Worm (Caenorhabditis elegans) whole organism, L4/young adult: ENCODE results near the gene pgap-3.
"Not testable (repeated sequence)": the region's sequence is repeated elsewhere in the genome, so short reads cannot be mapped to it uniquely, and the experiment has no call there.

Experiments
- W03F9.2 ChIP-seq: fragments of 150-350 bp; optimal IDR thresholded peaks from 2 replicates; lab custom pipeline; 2014; ENCODE audit warnings: missing biosample characterization, missing genetic modification characterization
- dao-5 ChIP-seq: sonication (generic microtip); optimal IDR thresholded peaks from 2 replicates; lab custom pipeline; 2016; ENCODE audit warnings: missing genotype, missing genetic modification characterization, moderate library complexity, missing compliant biosample characterization
- him-1 ChIP-seq: sonication (generic microtip); optimal IDR thresholded peaks from 2 replicates; lab custom pipeline; 2016; ENCODE audit warnings: missing genotype, missing genetic modification reagents, missing genetic modification characterization, missing compliant biosample characterization

The pgap-3 gene

ce11 chrV:6038405-6039151 lies 9.1 kb downstream of the pgap-3 start, which contains the start of gene F29G9.1:
Gene F29G9.1, plus strand, starts transcription at chrV:6039101.
- TF ChIP-seq him-1, dao-5, W03F9.2 (tag; lab: Kevin White, UChicago): not testable (repeated sequence)

DNA sequence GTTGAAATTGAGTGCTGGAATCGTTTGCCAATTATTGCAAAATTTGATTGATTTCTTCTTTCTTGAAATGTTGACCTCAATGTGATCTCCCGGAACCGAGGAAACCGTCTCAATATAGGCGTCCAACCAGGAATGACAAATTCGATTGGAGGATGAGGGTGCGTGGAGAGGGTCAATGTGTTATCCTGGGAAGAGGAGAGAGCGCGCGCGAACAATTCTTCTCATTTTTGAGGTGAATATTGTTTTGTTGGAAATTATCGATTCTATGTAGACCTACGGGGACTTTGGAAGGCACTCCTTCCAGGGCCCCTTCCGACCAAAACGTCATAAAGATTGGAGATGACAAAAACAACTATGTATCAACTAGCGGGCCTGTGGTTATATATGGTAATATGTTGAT lies 11.2 kb downstream of the pgap-3 start:
- TF ChIP-seq W03F9.2 (tag; lab: Kevin White, UChicago) (no peak), dao-5 (tag; lab: Kevin White, UChicago) (no peak), him-1 (tag; lab: Kevin White, UChicago) (no peak)

DNA sequence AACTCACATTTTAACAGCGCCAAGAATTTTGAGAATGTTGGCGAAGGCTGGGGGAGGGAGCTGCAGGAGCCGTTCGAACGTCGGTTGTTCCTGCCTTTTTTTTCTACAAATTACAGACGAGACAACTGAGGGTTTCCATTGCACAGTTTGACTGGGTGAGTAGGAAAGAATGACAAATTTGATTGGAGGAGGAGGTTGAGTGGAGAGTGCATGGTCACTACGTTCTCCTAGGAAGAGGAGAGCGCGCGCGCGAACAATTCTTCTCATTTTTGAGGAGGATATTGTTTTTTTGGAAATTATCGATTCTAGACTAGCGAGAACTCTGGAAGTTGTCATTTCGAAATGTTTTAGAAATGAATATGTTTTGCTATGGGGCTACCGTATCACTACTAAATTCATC lies 13.0 kb downstream of the pgap-3 start, which contains the start of gene dhs-17:
Gene dhs-17 (minus strand): TSS at position 101 of the 400 bp plus-strand sequence.
- no peak for TF ChIP-seq dao-5 (tag; lab: Kevin White, UChicago)
- TF ChIP-seq W03F9.2 (tag; lab: Kevin White, UChicago): no peak
- no peak for TF ChIP-seq him-1 (tag; lab: Kevin White, UChicago)

ce11 chrV:6033512-6033911 lies 14.2 kb downstream of the pgap-3 start:
- TF ChIP-seq him-1 (tag; lab: Kevin White, UChicago): no peak
- TF ChIP-seq dao-5 (tag; lab: Kevin White, UChicago): no peak
- no peak for TF ChIP-seq W03F9.2 (tag; lab: Kevin White, UChicago)

- TF ChIP-seq him-1 (tag; lab: Kevin White, UChicago): no peak
- no peak for TF ChIP-seq W03F9.2 (tag; lab: Kevin White, UChicago)
- no peak for TF ChIP-seq dao-5 (tag; lab: Kevin White, UChicago)
Measured at ce11 chrV:6031585-6031984, 16.1 kb downstream of the pgap-3 start.

ce11 chrV:6030559-6030975 lies 17.2 kb downstream of the pgap-3 start:
- no peak for TF ChIP-seq dao-5 (tag; lab: Kevin White, UChicago)
- TF ChIP-seq W03F9.2 (tag; lab: Kevin White, UChicago): no peak
- TF ChIP-seq him-1 (tag; lab: Kevin White, UChicago): peak; percentile 48

DNA sequence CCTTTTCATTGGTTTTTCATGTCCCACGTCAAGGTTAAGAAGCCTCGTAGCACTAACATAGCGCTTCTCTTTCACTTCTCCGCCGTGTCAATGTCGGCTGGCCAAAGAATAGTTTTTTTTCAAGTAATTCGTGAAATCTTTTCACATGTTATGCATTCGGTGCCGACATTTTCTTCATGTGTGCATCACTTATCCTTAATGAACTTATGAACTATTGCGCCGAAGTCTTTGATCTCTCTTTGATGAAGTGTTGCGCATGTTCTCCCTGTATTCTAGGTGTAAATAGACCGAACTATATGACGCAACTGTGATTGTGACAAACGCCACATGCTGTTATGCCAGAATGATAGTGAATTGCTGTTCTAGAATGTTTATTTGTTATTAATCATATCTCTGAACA lies 25.6 kb downstream of the pgap-3 start:
- TF ChIP-seq him-1 (tag; lab: Kevin White, UChicago): no peak
- TF ChIP-seq W03F9.2 (tag; lab: Kevin White, UChicago): no peak
- no peak for TF ChIP-seq dao-5 (tag; lab: Kevin White, UChicago)

- TF ChIP-seq him-1 (tag; lab: Kevin White, UChicago): no peak
- TF ChIP-seq dao-5 (tag; lab: Kevin White, UChicago): no peak
- no peak for TF ChIP-seq W03F9.2 (tag; lab: Kevin White, UChicago)
Measured at ce11 chrV:6018944-6019450, 28.7 kb downstream of the pgap-3 start, which contains the start of gene picc-1. Gene picc-1, plus strand, starts transcription at chrV:6018994.

- TF ChIP-seq dao-5 (tag; lab: Kevin White, UChicago) (no peak), W03F9.2 (tag; lab: Kevin White, UChicago) (peak; percentile 90), him-1 (tag; lab: Kevin White, UChicago) (no peak)
Measured at ce11 chrV:6017630-6018029, 30.1 kb downstream of the pgap-3 start, which contains the start of the genes rpt-2 and aps-1. Gene rpt-2, minus strand, starts transcription at chrV:6017669. Gene aps-1, plus strand, starts transcription at chrV:6017970.

ce11 chrV:6016097-6016496 lies 31.6 kb downstream of the pgap-3 start:
- no peak for TF ChIP-seq W03F9.2 (tag; lab: Kevin White, UChicago)
- TF ChIP-seq dao-5 (tag; lab: Kevin White, UChicago): no peak
- TF ChIP-seq him-1 (tag; lab: Kevin White, UChicago): no peak

ce11 chrV:6015546-6016089 lies 32.1 kb downstream of the pgap-3 start:
- no peak for TF ChIP-seq him-1 (tag; lab: Kevin White, UChicago)
- TF ChIP-seq dao-5 (tag; lab: Kevin White, UChicago): no peak
- no peak for TF ChIP-seq W03F9.2 (tag; lab: Kevin White, UChicago)

ce11 chrV:6012401-6012800 lies 35.3 kb downstream of the pgap-3 start:
- no peak for TF ChIP-seq dao-5 (tag; lab: Kevin White, UChicago)
- no peak for TF ChIP-seq him-1 (tag; lab: Kevin White, UChicago)
- TF ChIP-seq W03F9.2 (tag; lab: Kevin White, UChicago): no peak

ce11 chrV:6010642-6011041 lies 37.1 kb downstream of the pgap-3 start:
- TF ChIP-seq W03F9.2 (tag; lab: Kevin White, UChicago) (no peak), him-1 (tag; lab: Kevin White, UChicago) (no peak), dao-5 (tag; lab: Kevin White, UChicago) (no peak)
